Fruit fly (Drosophila melanogaster) whole organism, adult: ENCODE measurements around the gene Ugt303B3.

Experiments used
- CG12768 ChIP-seq: fragments of 200-800 bp; sonication (Bioruptor generic); optimal IDR thresholded peaks from 2 replicates; lab custom pipeline; 2017; ENCODE audit warnings: missing biosample characterization, missing genetic modification characterization, mild to moderate bottlenecking, moderate library complexity, missing genetic modification reagents
- CG33017 ChIP-seq: fragments of 200-800 bp; sonication (Bioruptor generic); optimal IDR thresholded peaks from 2 replicates; lab custom pipeline; 2018; ENCODE audit warnings: missing biosample characterization, mild to moderate bottlenecking, missing genetic modification characterization, moderate library complexity
- CG7045 ChIP-seq: fragments of 200-800 bp; sonication (Bioruptor generic); optimal IDR thresholded peaks from 2 replicates; lab custom pipeline; 2017; ENCODE audit warnings: missing biosample characterization, mild to moderate bottlenecking, missing genetic modification characterization
- CG7101 ChIP-seq: fragments of 200-800 bp; sonication (Bioruptor generic); optimal IDR thresholded peaks from 2 replicates; lab custom pipeline; 2018; ENCODE audit warnings: missing biosample characterization, mild to moderate bottlenecking, missing genetic modification characterization, moderate library complexity
- kay ChIP-seq: fragments of 200-800 bp; sonication (Bioruptor generic); peaks from one replicate; lab custom pipeline; 2016; ENCODE audit warnings: missing biosample characterization, missing genetic modification characterization, borderline replicate concordance
- ovo ChIP-seq: fragments of 200-800 bp; sonication (Bioruptor generic); optimal IDR thresholded peaks from 2 replicates; lab custom pipeline; 2016; ENCODE audit warnings: missing biosample characterization, missing genetic modification characterization
- pad ChIP-seq: fragments of 200-800 bp; sonication (Bioruptor generic); optimal IDR thresholded peaks from 3 replicates; lab custom pipeline; 2017; ENCODE audit warnings: missing biosample characterization, missing genetic modification characterization, mild to moderate bottlenecking, moderate library complexity, missing genetic modification reagents

- TF ChIP-seq pad (GFP tag; lab: Kevin White, UChicago) (no peak), CG12768 (no peak), CG7101 (tag; lab: Kevin White, UChicago) (no peak), ovo (no peak), CG33017 (no peak), kay (no peak), CG7045 (no peak)
Observed at dm6 chr3R:23504760-23505159, 29.8 kb downstream of the Ugt303B3 start.
